Worm (Caenorhabditis elegans): Measurements from ENCODE around the gene lpr-5.
A peak's percentile ranks its signal among the peaks of the same experiment; 100 is the strongest.

lpr-5 gene

DNA sequence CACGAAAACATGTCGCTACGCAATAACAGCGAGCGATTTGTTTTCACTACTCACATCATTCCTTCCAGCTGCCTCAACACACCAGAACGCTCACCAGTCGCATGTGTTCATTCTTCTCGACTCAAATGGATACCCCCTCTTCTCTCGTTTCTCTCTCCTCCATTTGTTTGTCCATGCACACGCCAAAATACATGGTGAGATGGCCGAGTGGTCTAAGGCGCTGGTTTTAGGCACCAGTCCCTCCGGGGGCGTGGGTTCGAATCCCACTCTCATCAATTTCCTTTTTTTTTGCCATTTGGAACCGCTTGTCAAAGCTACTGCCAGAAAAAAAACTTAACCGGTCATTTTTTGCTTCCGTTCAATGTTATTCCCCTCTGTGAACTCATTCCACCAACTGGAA, 33.6 kb downstream of the lpr-5 start (continued):
- peak; percentile 61 for TF ChIP-seq sox-4 (tag; optimal IDR thresholded peaks at IDR 0.05)
- TF ChIP-seq nhr-20 (tag; optimal IDR thresholded peaks at IDR 0.05), result peak; percentile 68
- TF ChIP-seq blmp-1 (tag; optimal IDR thresholded peaks at IDR 0.05), result no peak
- no peak for TF ChIP-seq nhr-76 (tag; optimal IDR thresholded peaks at IDR 0.05)
- peak in 1 of 2 experiments; percentile 50 for TF ChIP-seq ztf-11 (tag; optimal IDR thresholded peaks at IDR 0.05)
- TF ChIP-seq C34B4.2 (tag; optimal IDR thresholded peaks at IDR 0.05), result no peak
- TF ChIP-seq zag-1 (tag; optimal IDR thresholded peaks at IDR 0.05), result no peak
- peak; percentile 72 for TF ChIP-seq nhr-19 (GFP tag; conservative IDR thresholded peaks at IDR 0.05)
- peak; percentile 56 to 78 (median 62) for TF ChIP-seq ceh-82 (tag; optimal IDR thresholded peaks at IDR 0.05)
- no peak for TF ChIP-seq pag-3 (tag; optimal IDR thresholded peaks at IDR 0.05; ENCODE audit: borderline replicate concordance, insufficient read depth)
- peak; percentile 27 for TF ChIP-seq irx-1 (tag; optimal IDR thresholded peaks at IDR 0.05)
- TF ChIP-seq isw-1 (GFP tag; IDR thresholded peaks at IDR 0.05), result peak; percentile 42; the same call in 1 of the 2 replicates
- peak; percentile 17 for TF ChIP-seq C04F5.9 (tag; optimal IDR thresholded peaks at IDR 0.05)
- no peak for TF ChIP-seq nhr-28 (tag; optimal IDR thresholded peaks at IDR 0.05)
- TF ChIP-seq nhr-47 (tag; optimal IDR thresholded peaks at IDR 0.05), result peak; percentile 87
- peak; percentile 58 for TF ChIP-seq lin-14 (GFP tag; optimal IDR thresholded peaks at IDR 0.05)
- TF ChIP-seq ama-1 (optimal IDR thresholded peaks at IDR 0.05), result no peak
- peak; percentile 45 for TF ChIP-seq egl-13 (tag; optimal IDR thresholded peaks at IDR 0.05)
- TF ChIP-seq ceh-63 (GFP tag; optimal IDR thresholded peaks at IDR 0.05), result peak; percentile 6
- no peak for TF ChIP-seq nhr-11 (tag; optimal IDR thresholded peaks at IDR 0.05)
- peak in 1 of 6 experiments; percentile 49 for TF ChIP-seq elt-3 (tag; optimal IDR thresholded peaks at IDR 0.05)
- peak; percentile 12 to 13 for TF ChIP-seq efl-1 (optimal IDR thresholded peaks at IDR 0.05)
- peak in 1 of 2 experiments; percentile 93 for TF ChIP-seq efl-1 (GFP tag; optimal IDR thresholded peaks at IDR 0.05 in 1 of 2)
- peak; percentile 63 for TF ChIP-seq fkh-8 (tag; optimal IDR thresholded peaks at IDR 0.05)
- TF ChIP-seq nhr-90 (tag; optimal IDR thresholded peaks at IDR 0.05; ENCODE audit: poor library complexity), result peak; percentile 68
- TF ChIP-seq nhr-77 (tag; optimal IDR thresholded peaks at IDR 0.05), result peak; percentile 40
- peak; percentile 80 for TF ChIP-seq nhr-85 (tag)
- peak; percentile 54 for TF ChIP-seq xbp-1 (tag; optimal IDR thresholded peaks at IDR 0.05)
- TF ChIP-seq unc-86 (tag; optimal IDR thresholded peaks at IDR 0.05), result peak; percentile 36

ce11 chrX:11097343-11097742, 35.4 kb downstream of the lpr-5 start:
- TF ChIP-seq lin-39 (tag; optimal IDR thresholded peaks at IDR 0.05) (no peak), ztf-11 (tag; optimal IDR thresholded peaks at IDR 0.05) (no peak), ces-1 (GFP tag; optimal IDR thresholded peaks at IDR 0.05) (no peak)

DNA sequence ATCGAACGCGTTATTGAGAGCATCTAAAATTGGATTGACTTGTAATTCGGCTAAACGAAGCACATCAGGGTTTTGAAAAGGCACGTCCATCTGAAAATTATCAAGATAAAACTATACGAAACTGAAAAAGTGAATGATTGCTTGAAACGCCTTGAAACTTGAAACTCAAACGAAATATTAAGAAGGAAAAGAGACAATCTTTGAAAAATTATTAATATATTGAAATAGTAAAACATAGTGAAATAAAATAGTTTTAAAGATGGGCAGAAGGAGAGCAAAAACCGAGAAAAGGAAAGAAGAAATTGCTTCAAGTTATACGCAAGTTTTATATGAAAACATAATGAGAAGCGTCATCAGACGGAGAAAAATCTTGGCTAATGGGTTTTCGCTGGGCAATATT, 36.2 kb downstream of the lpr-5 start, which contains the start of gene W02H3.3:
Gene W02H3.3 (minus strand): TSS at position 101 of the 400 bp plus-strand sequence.
- TF ChIP-seq ces-1 (GFP tag; optimal IDR thresholded peaks at IDR 0.05) (no peak), C34B4.2 (tag; optimal IDR thresholded peaks at IDR 0.05) (no peak), hlh-4 (tag; optimal IDR thresholded peaks at IDR 0.05) (no peak), rnt-1 (tag; optimal IDR thresholded peaks at IDR 0.05) (no peak), nhr-20 (tag; optimal IDR thresholded peaks at IDR 0.05) (no peak), pax-3 (tag; optimal IDR thresholded peaks at IDR 0.05) (no peak), hlh-17 (GFP tag; optimal IDR thresholded peaks at IDR 0.05; ENCODE audit: borderline replicate concordance) (no peak), nhr-47 (tag; optimal IDR thresholded peaks at IDR 0.05) (no peak), jun-1 (tag; optimal IDR thresholded peaks at IDR 0.05) (no peak), nhr-71 (tag; optimal IDR thresholded peaks at IDR 0.05) (no peak), snu-23 (GFP tag; optimal IDR thresholded peaks at IDR 0.05) (no peak)

ce11 chrX:11103173-11103572, 41.2 kb downstream of the lpr-5 start:
- no peak for TF ChIP-seq unc-86 (tag; optimal IDR thresholded peaks at IDR 0.05)
- TF ChIP-seq fkh-10 (GFP tag; optimal IDR thresholded peaks at IDR 0.05), result no peak
- TF ChIP-seq fkh-4 (tag; optimal IDR thresholded peaks at IDR 0.05; ENCODE audit: borderline replicate concordance), result no peak
- TF ChIP-seq nhr-90 (tag; optimal IDR thresholded peaks at IDR 0.05; ENCODE audit: poor library complexity), result no peak
- no peak for TF ChIP-seq ztf-4 (tag; optimal IDR thresholded peaks at IDR 0.05)
- no peak for TF ChIP-seq irx-1 (tag; optimal IDR thresholded peaks at IDR 0.05)
- TF ChIP-seq aha-1 (tag; optimal IDR thresholded peaks at IDR 0.05), result no peak
- TF ChIP-seq lin-15B (tag; optimal IDR thresholded peaks at IDR 0.05), result no peak
- TF ChIP-seq nhr-76 (tag; optimal IDR thresholded peaks at IDR 0.05), result no peak
- no peak for TF ChIP-seq lsy-2 (tag; optimal IDR thresholded peaks at IDR 0.05)
- no peak for TF ChIP-seq fkh-8 (tag; optimal IDR thresholded peaks at IDR 0.05)
- TF ChIP-seq ceh-82 (tag; optimal IDR thresholded peaks at IDR 0.05), result no peak
- TF ChIP-seq snu-23 (GFP tag; optimal IDR thresholded peaks at IDR 0.05), result no peak
- no peak for TF ChIP-seq pqm-1 (tag; optimal IDR thresholded peaks at IDR 0.05)
- no peak for TF ChIP-seq ztf-11 (tag; optimal IDR thresholded peaks at IDR 0.05)
- no peak for TF ChIP-seq zip-4 (GFP tag; optimal IDR thresholded peaks at IDR 0.05)
- TF ChIP-seq hlh-17 (GFP tag; optimal IDR thresholded peaks at IDR 0.05; ENCODE audit: borderline replicate concordance), result no peak
- no peak for TF ChIP-seq xbp-1 (tag; optimal IDR thresholded peaks at IDR 0.05)
- TF ChIP-seq lir-3 (tag; optimal IDR thresholded peaks at IDR 0.05; ENCODE audit: poor library complexity), result no peak
